Fruit fly (Drosophila melanogaster) whole organism, embryonic: Measurements from ENCODE around the gene CG4537.

ENCODE experiments used
- Ada2b ChIP-seq: fragments of 200-800 bp; sonication (Bioruptor generic); IDR thresholded peaks from 2 replicates; pipeline ENCODE4 v1.3.6; 2022; ENCODE audit warnings: missing biosample characterization, missing genetic modification characterization
- Atf3 ChIP-seq: fragments of 200-800 bp; sonication (Bioruptor generic); optimal IDR thresholded peaks from 3 replicates; lab custom pipeline; 2016; ENCODE audit warnings: missing biosample characterization, missing genetic modification characterization
- BEAF-32 ChIP-seq: fragments of 200-800 bp; sonication (Bioruptor generic); optimal IDR thresholded peaks from 3 replicates; lab custom pipeline; 2017; ENCODE audit warnings: missing biosample characterization, missing genetic modification characterization, mild to moderate bottlenecking, moderate library complexity, missing genetic modification reagents
- C15 ChIP-seq: fragments of 200-800 bp; sonication (Bioruptor generic); IDR thresholded peaks from 3 replicates; pipeline ENCODE4 v1.3.6; 2022; ENCODE audit warnings: missing biosample characterization, missing genetic modification characterization
- CG10209 ChIP-seq: fragments of 200-800 bp; sonication (Bioruptor generic); optimal IDR thresholded peaks from 3 replicates; lab custom pipeline; 2017; ENCODE audit warnings: missing biosample characterization, mild to moderate bottlenecking, missing genetic modification characterization, missing genetic modification reagents
- CG1024 ChIP-seq: fragments of 200-800 bp; sonication (Bioruptor generic); IDR thresholded peaks from 2 replicates; pipeline ENCODE4 v1.3.6; 2022; ENCODE audit warnings: missing biosample characterization, missing genetic modification characterization
- CG11504 ChIP-seq: fragments of 200-800 bp; sonication (Bioruptor generic); optimal IDR thresholded peaks from 3 replicates; lab custom pipeline; 2019; ENCODE audit warnings: missing biosample characterization, mild to moderate bottlenecking, missing genetic modification characterization, moderate library complexity
- CG12769 ChIP-seq: fragments of 200-800 bp; sonication (Bioruptor generic); optimal IDR thresholded peaks from 2 replicates; lab custom pipeline; 2019; ENCODE audit warnings: missing biosample characterization, mild to moderate bottlenecking, missing genetic modification characterization, moderate library complexity
- CG13296 ChIP-seq: fragments of 200-800 bp; sonication (Bioruptor generic); optimal IDR thresholded peaks from 3 replicates; lab custom pipeline; 2018; ENCODE audit warnings: missing biosample characterization, mild to moderate bottlenecking, missing genetic modification characterization
- CG13424 ChIP-seq: fragments of 200-800 bp; sonication (Bioruptor generic); optimal IDR thresholded peaks from 2 replicates; lab custom pipeline; 2019; ENCODE audit warnings: missing biosample characterization, mild to moderate bottlenecking, missing genetic modification characterization, moderate library complexity
- CG14014 ChIP-seq: fragments of 200-800 bp; sonication (Bioruptor generic); IDR thresholded peaks from 2 replicates; pipeline ENCODE4 v1.3.6; 2022; ENCODE audit warnings: missing biosample characterization, missing genetic modification characterization
- CG14441 ChIP-seq: fragments of 200-800 bp; sonication (Bioruptor generic); IDR thresholded peaks from 2 replicates; pipeline ENCODE4 v1.3.6; 2022; ENCODE audit warnings: missing biosample characterization, missing genetic modification characterization
- CG1647 ChIP-seq: fragments of 200-800 bp; sonication (Bioruptor generic); optimal IDR thresholded peaks from 3 replicates; lab custom pipeline; 2016; ENCODE audit warnings: missing biosample characterization, missing genetic modification characterization
- CG31441 ChIP-seq: fragments of 200-800 bp; sonication (Bioruptor generic); IDR thresholded peaks from 2 replicates; pipeline ENCODE4 v1.3.6; 2022; ENCODE audit warnings: missing biosample characterization, missing genetic modification characterization
- CG3847 ChIP-seq: fragments of 200-800 bp; sonication (Bioruptor generic); IDR thresholded peaks from 2 replicates; pipeline ENCODE4 v1.3.6; 2022; ENCODE audit warnings: missing biosample characterization, missing genetic modification characterization
- CG4730 ChIP-seq: fragments of 200-800 bp; sonication (Bioruptor generic); IDR thresholded peaks from 2 replicates; pipeline ENCODE4 v1.3.6; 2022; ENCODE audit warnings: missing biosample characterization, missing genetic modification characterization
- CG5245 ChIP-seq: fragments of 200-800 bp; sonication (Bioruptor generic); optimal IDR thresholded peaks from 3 replicates; lab custom pipeline; 2016; ENCODE audit warnings: missing biosample characterization, missing genetic modification characterization
- CG6854 ChIP-seq: fragments of 200-800 bp; sonication (Bioruptor generic); optimal IDR thresholded peaks from 3 replicates; lab custom pipeline; 2017; ENCODE audit warnings: missing biosample characterization, mild to moderate bottlenecking, missing genetic modification characterization
- CG7357 ChIP-seq: fragments of 200-800 bp; sonication (Bioruptor generic); IDR thresholded peaks from 3 replicates; pipeline ENCODE4 v1.3.6; 2022; ENCODE audit warnings: missing biosample characterization, missing genetic modification characterization
- CG8765 ChIP-seq: fragments of 200-800 bp; sonication (Bioruptor generic); IDR thresholded peaks from 2 replicates; pipeline ENCODE4 v1.3.6; 2022; ENCODE audit warnings: missing biosample characterization, missing genetic modification characterization
- CG9609 ChIP-seq: fragments of 200-800 bp; sonication (Bioruptor generic); optimal IDR thresholded peaks from 3 replicates; lab custom pipeline; 2016; ENCODE audit warnings: missing biosample characterization, missing genetic modification characterization
- Camta ChIP-seq: fragments of 200-800 bp; sonication (Bioruptor generic); optimal IDR thresholded peaks from 2 replicates; lab custom pipeline; 2016; ENCODE audit warnings: missing biosample characterization, missing genetic modification characterization
- Dll ChIP-seq: fragments of 200-800 bp; sonication (Bioruptor generic); IDR thresholded peaks from 4 replicates; pipeline ENCODE4 v1.3.6; 2022; ENCODE audit warnings: missing biosample characterization, missing genetic modification characterization; ENCODE audit not compliant: partially characterized antibody
- Dp ChIP-seq: fragments of 200-800 bp; sonication (Bioruptor generic); optimal IDR thresholded peaks from 2 replicates; lab custom pipeline; 2018; ENCODE audit warnings: missing biosample characterization, mild to moderate bottlenecking, missing genetic modification characterization, moderate library complexity
- Fer1 ChIP-seq: fragments of 200-800 bp; sonication (Bioruptor generic); optimal IDR thresholded peaks from 2 replicates; lab custom pipeline; 2017; ENCODE audit warnings: missing biosample characterization, mild to moderate bottlenecking, missing genetic modification characterization
- Fer3 ChIP-seq: fragments of 200-800 bp; sonication (Bioruptor generic); optimal IDR thresholded peaks from 2 replicates; lab custom pipeline; 2018; ENCODE audit warnings: missing biosample characterization, mild to moderate bottlenecking, missing genetic modification characterization, moderate library complexity
- HLH54F ChIP-seq: fragments of 200-800 bp; sonication (Bioruptor generic); optimal IDR thresholded peaks from 3 replicates; lab custom pipeline; 2016; ENCODE audit warnings: missing biosample characterization, missing genetic modification characterization
- Hr51 ChIP-seq, 2 experiments: fragments of 200-800 bp; sonication (Bioruptor generic); optimal IDR thresholded peaks; 2 replicates in 1 of 2; 3 replicates in 1 of 2; lab custom pipeline; 2016 to 2018; ENCODE audit warnings: missing biosample characterization in 2 of 2, missing genetic modification characterization in 2 of 2, mild to moderate bottlenecking in 1 of 2, moderate library complexity in 1 of 2
- Hr78 ChIP-seq, 2 experiments: fragments of 200-800 bp in 1 of 2; fragments of >200 bp in 1 of 2; sonication (Bioruptor generic) in 1 of 2; optimal IDR thresholded peaks; 2 replicates each; lab custom pipeline; 2017 to 2019; ENCODE audit warnings: missing biosample characterization in 2 of 2, missing genetic modification characterization in 2 of 2, mild to moderate bottlenecking in 1 of 2, moderate library complexity in 1 of 2
- MESR4 ChIP-seq: fragments of 200-800 bp; sonication (Bioruptor generic); optimal IDR thresholded peaks from 2 replicates; lab custom pipeline; 2018; ENCODE audit warnings: missing biosample characterization, mild to moderate bottlenecking, missing genetic modification characterization, moderate library complexity
- Neu2 ChIP-seq: fragments of 200-800 bp; sonication (Bioruptor generic); optimal IDR thresholded peaks from 3 replicates; lab custom pipeline; 2016; ENCODE audit warnings: missing biosample characterization, missing genetic modification characterization, borderline replicate concordance
- Oli ChIP-seq: fragments of 200-800 bp; sonication (Bioruptor generic); optimal IDR thresholded peaks from 2 replicates; lab custom pipeline; 2018; ENCODE audit warnings: missing biosample characterization, mild to moderate bottlenecking, missing genetic modification characterization, moderate library complexity
- Opbp ChIP-seq: fragments of 200-800 bp; sonication (Bioruptor generic); IDR thresholded peaks from 3 replicates; pipeline ENCODE4 v1.3.6; 2022; ENCODE audit warnings: missing biosample characterization, missing genetic modification characterization; ENCODE audit not compliant: partially characterized antibody
- Side ChIP-seq: fragments of 200-800 bp; sonication (Bioruptor generic); optimal IDR thresholded peaks from 2 replicates; lab custom pipeline; 2016; ENCODE audit warnings: missing biosample characterization, missing genetic modification characterization
- Sox102F ChIP-seq: fragments of 200-800 bp; sonication (Bioruptor generic); optimal IDR thresholded peaks from 2 replicates; lab custom pipeline; 2018; ENCODE audit warnings: missing biosample characterization, mild to moderate bottlenecking, missing genetic modification characterization, moderate library complexity
- Ssrp ChIP-seq: fragments of 200-800 bp; sonication (Bioruptor generic); optimal IDR thresholded peaks from 2 replicates; lab custom pipeline; 2018; ENCODE audit warnings: missing biosample characterization, mild to moderate bottlenecking, missing genetic modification characterization, moderate library complexity
- aop ChIP-seq: fragments of 200-800 bp; sonication (Bioruptor generic); IDR thresholded peaks from 2 replicates; pipeline ENCODE4 v1.3.6; 2022; ENCODE audit warnings: missing biosample characterization, missing genetic modification characterization
- chm ChIP-seq: fragments of 200-800 bp; sonication (Bioruptor generic); IDR thresholded peaks from 2 replicates; pipeline ENCODE4 v1.3.6; 2022; ENCODE audit warnings: missing biosample characterization, missing genetic modification characterization
- jigr1 ChIP-seq: fragments of 200-800 bp; sonication (Bioruptor generic); IDR thresholded peaks from 3 replicates; pipeline ENCODE4 v1.3.6; 2022; ENCODE audit warnings: missing biosample characterization, missing genetic modification characterization
- lmd ChIP-seq: fragments of 200-800 bp; sonication (Bioruptor generic); IDR thresholded peaks from 2 replicates; pipeline ENCODE4 v1.3.6; 2022; ENCODE audit warnings: missing biosample characterization, missing genetic modification characterization
- maf-S ChIP-seq: fragments of 200-800 bp; sonication (Bioruptor generic); optimal IDR thresholded peaks from 2 replicates; lab custom pipeline; 2016; ENCODE audit warnings: missing biosample characterization, missing genetic modification characterization
- nerfin-1 ChIP-seq: fragments of 200-800 bp; sonication (Bioruptor generic); optimal IDR thresholded peaks from 3 replicates; lab custom pipeline; 2019; ENCODE audit warnings: missing biosample characterization, mild to moderate bottlenecking, missing genetic modification characterization, moderate library complexity
- otp ChIP-seq: fragments of 200-800 bp; sonication (Bioruptor generic); IDR thresholded peaks from 3 replicates; pipeline ENCODE4, ENCODE4 v1.3.6; 2022; ENCODE audit warnings: missing biosample characterization, missing genetic modification characterization
- pho ChIP-seq: fragments of 200-800 bp; sonication (Bioruptor generic); optimal IDR thresholded peaks from 2 replicates; lab custom pipeline; 2016; ENCODE audit warnings: missing biosample characterization, missing genetic modification characterization
- ranshi ChIP-seq: fragments of 200-800 bp; sonication (Bioruptor generic); IDR thresholded peaks from 2 replicates; pipeline ENCODE4 v1.3.6; 2022; ENCODE audit warnings: missing biosample characterization, missing genetic modification characterization
- scrt ChIP-seq: fragments of 200-800 bp; sonication (Bioruptor generic); optimal IDR thresholded peaks from 2 replicates; lab custom pipeline; 2018; ENCODE audit warnings: missing biosample characterization, mild to moderate bottlenecking, missing genetic modification characterization, moderate library complexity
- seq ChIP-seq: fragments of 200-800 bp; sonication (Bioruptor generic); IDR thresholded peaks from 2 replicates; pipeline ENCODE4 v1.3.6; 2022; ENCODE audit warnings: missing biosample characterization, missing genetic modification characterization
- ssp ChIP-seq: fragments of 200-800 bp; sonication (Bioruptor generic); IDR thresholded peaks from 2 replicates; pipeline ENCODE4 v1.3.6; 2022; ENCODE audit warnings: missing biosample characterization, missing genetic modification characterization
- vvl ChIP-seq: fragments of 200-800 bp; sonication (Bioruptor generic); IDR thresholded peaks from 2 replicates; pipeline ENCODE4 v1.3.6; 2022; ENCODE audit warnings: missing biosample characterization, missing genetic modification characterization
- zf30C ChIP-seq: fragments of 200-800 bp; sonication (Bioruptor generic); optimal IDR thresholded peaks from 3 replicates; lab custom pipeline; 2018; ENCODE audit warnings: missing biosample characterization, mild to moderate bottlenecking, missing genetic modification characterization
- zfh2 ChIP-seq: fragments of 200-800 bp; sonication (Bioruptor generic); optimal IDR thresholded peaks from 2 replicates; lab custom pipeline; 2016; ENCODE audit warnings: missing biosample characterization, missing genetic modification characterization

The CG4537 gene

dm6 chr2L:9864337-9864736 lies 26.3 kb upstream of the CG4537 start (continued):
- TF ChIP-seq Atf3 (GFP tag; lab: Kevin White, UChicago) (no peak), BEAF-32 (no peak), Hr78 (GFP tag; optimal IDR thresholded peaks at IDR 0.05; lab: Kevin White, UChicago) (no peak), pho (GFP tag; lab: Kevin White, UChicago) (peak; percentile 14), seq (GFP tag; lab: Robert Waterston, UW) (no peak), chm (no peak), jigr1 (GFP tag; lab: Robert Waterston, UW) (no peak), CG8765 (GFP tag; lab: Robert Waterston, UW) (no peak), CG14014 (GFP tag; lab: Robert Waterston, UW) (0 out of 2 replicates have a peak, but pooled peaks have one; percentile 24), Ada2b (GFP tag; lab: Robert Waterston, UW) (no peak), Side (no peak), HLH54F (GFP tag; lab: Kevin White, UChicago) (peak; percentile 21), scrt (GFP tag; lab: Kevin White, UChicago) (peak; percentile 27), aop (GFP tag; lab: Robert Waterston, UW) (no peak), Sox102F (GFP tag; lab: Kevin White, UChicago) (peak; percentile 40), Camta (GFP tag; lab: Kevin White, UChicago) (no peak), CG9609 (GFP tag; lab: Kevin White, UChicago) (no peak), C15 (no peak), Ssrp (no peak), CG1647 (GFP tag; lab: Kevin White, UChicago) (no peak), Fer3 (tag; lab: Kevin White, UChicago) (peak; percentile 4), CG1024 (no peak), Opbp (GFP tag; lab: Robert Waterston, UW) (no peak), Dll (GFP tag; lab: Robert Waterston, UW) (no peak), CG4730 (GFP tag; lab: Robert Waterston, UW) (no peak), CG31441 (GFP tag; lab: Robert Waterston, UW) (0 out of 2 replicates have a peak, but pooled peaks have one; percentile 20), otp (GFP tag; lab: Robert Waterston, UW) (no peak), CG11504 (peak; percentile 58), Dp (no peak), CG14441 (GFP tag; lab: Robert Waterston, UW) (peak; percentile 9; the same call in 1 of the 2 replicates), CG3847 (GFP tag; lab: Robert Waterston, UW) (0 out of 2 replicates have a peak, but pooled peaks have one; percentile 33), zf30C (GFP tag; lab: Kevin White, UChicago) (no peak), ranshi (GFP tag; lab: Robert Waterston, UW) (no peak), CG13424 (tag; lab: Kevin White, UChicago) (peak; percentile 21), Hr51 (GFP tag; optimal IDR thresholded peaks at IDR 0.05; lab: Kevin White, UChicago) (peak in 1 of 2 experiments; percentile 47), MESR4 (no peak), CG12769 (peak; percentile 24), CG5245 (no peak), zfh2 (peak; percentile 25), lmd (GFP tag; lab: Robert Waterston, UW) (0 out of 2 replicates have a peak, but pooled peaks have one; percentile 17), CG13296 (GFP tag; lab: Kevin White, UChicago) (peak; percentile 12), CG7357 (GFP tag; lab: Robert Waterston, UW) (no peak), Fer1 (GFP tag; lab: Kevin White, UChicago) (peak; percentile 64), vvl (GFP tag; lab: Robert Waterston, UW) (peak; percentile 28; the same call in 1 of the 2 replicates), Oli (tag; lab: Kevin White, UChicago) (peak; percentile 46), nerfin-1 (tag; lab: Kevin White, UChicago) (no peak), ssp (GFP tag; lab: Robert Waterston, UW) (no peak), CG10209 (peak; percentile 27), CG6854 (GFP tag; lab: Kevin White, UChicago) (peak; percentile 4), maf-S (GFP tag; lab: Kevin White, UChicago) (no peak), Neu2 (no peak)
